Worm (Caenorhabditis elegans): ENCODE data around the gene ZK643.2.

ZK643.2 gene

DNA sequence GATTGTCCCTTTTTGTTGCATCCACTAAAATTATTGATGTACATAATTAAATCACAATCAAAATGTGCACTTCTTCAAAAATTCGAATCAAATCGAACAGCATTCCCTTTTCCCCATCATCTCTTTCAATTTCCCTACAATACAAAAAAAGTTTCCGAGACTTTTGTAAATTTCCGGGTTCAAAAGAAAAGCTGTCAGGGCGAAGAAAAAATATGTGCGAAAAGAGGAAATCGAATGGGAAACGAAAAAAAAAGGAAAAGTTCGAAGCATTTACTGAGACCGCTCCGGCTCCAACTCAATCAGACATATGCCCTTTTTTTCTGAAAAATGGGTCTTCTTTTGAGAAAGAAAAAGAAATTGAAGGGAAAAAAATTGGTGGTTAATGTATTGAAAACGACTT, 7.2 kb upstream of the ZK643.2 start:
- TF ChIP-seq unc-62 (GFP tag; optimal IDR thresholded peaks at IDR 0.05), result no peak

DNA sequence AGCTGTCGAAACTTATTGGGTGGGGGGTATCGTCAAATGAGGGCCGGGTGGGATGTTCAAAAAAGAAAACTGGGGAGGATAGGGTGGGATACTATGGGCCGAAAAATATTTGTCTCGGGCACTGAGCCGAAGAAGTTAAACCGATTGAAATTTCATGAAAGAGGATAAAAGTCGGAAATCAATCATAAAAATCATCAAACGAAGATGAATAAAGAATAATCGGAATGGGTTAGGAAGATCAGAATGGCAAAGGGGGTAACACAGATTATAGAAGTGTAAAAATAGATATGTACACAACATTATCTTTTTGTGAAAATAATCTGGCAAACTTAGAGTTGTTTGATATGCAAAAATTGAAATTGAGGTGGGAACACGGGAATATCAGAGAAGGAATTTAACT, 804 bp upstream of the ZK643.2 start:
- TF ChIP-seq unc-62 (GFP tag; optimal IDR thresholded peaks at IDR 0.05), result no peak

DNA sequence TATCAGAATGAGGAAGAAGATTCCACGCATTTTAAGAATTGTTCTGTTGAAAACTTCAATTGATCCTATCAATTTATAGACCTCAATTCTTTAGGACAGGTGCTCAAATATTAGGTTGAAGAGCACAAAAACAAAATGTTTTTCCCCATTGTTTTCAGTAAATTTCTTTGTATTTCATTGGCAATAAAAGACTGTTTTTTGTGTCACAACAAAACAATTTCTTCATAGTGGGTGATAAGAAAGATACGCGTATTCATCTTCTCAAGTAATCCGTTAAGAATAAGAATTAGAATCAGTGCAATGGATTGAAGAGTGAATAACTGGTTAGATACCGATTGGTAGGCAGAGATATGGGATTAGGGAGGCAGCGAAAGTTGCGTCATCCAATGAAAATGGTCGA, 4.3 kb downstream of the ZK643.2 start, which contains the start of gene ZK643.6:
Gene ZK643.6, minus strand, starts transcription at position 101 of the 400 bp plus-strand sequence.
- no peak for TF ChIP-seq unc-62 (GFP tag; optimal IDR thresholded peaks at IDR 0.05)

DNA sequence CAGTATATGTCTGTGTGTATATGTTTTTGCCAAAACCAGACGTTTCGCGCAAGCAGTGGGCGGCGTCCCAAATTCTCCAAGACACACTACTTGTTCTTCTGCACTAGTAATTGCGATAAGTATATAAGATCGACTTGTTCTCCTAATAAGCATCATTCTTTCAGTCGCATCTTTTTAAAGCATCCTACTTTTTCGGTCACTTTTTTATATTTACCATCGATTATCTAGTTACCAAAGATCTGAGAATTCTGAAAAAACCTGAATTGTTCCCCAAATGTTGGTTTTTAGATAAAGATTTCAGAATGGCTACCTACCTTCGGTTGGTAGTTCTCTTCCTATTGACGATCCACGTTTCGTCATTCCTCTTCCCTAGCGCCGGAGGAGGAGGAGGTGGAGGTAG, 5.7 kb downstream of the ZK643.2 start, which contains the start of gene grl-25:
Gene grl-25, plus strand, starts transcription at position 301 of the 400 bp plus-strand sequence.
- TF ChIP-seq unc-62 (GFP tag; optimal IDR thresholded peaks at IDR 0.05), result no peak

DNA sequence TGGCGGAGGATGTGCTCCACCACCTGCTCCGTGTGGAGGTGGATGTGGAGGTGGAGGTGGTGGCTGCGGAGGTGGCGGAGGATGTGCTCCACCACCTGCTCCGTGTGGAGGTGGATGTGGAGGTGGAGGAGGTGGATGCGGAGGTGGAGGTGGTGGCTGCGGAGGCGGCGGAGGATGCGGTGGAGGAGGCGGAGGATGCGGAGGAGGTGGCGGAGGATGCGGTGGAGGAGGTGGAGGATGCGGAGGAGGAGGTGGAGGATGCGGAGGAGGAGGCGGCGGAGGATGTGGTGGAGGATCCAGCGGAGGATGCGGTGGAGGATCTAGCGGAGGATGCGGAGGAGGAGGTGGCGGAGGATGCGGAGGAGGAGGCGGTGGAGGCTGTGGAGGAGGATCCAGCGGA, 6.1 kb downstream of the ZK643.2 start:
- no peak for TF ChIP-seq unc-62 (GFP tag; optimal IDR thresholded peaks at IDR 0.05)

DNA sequence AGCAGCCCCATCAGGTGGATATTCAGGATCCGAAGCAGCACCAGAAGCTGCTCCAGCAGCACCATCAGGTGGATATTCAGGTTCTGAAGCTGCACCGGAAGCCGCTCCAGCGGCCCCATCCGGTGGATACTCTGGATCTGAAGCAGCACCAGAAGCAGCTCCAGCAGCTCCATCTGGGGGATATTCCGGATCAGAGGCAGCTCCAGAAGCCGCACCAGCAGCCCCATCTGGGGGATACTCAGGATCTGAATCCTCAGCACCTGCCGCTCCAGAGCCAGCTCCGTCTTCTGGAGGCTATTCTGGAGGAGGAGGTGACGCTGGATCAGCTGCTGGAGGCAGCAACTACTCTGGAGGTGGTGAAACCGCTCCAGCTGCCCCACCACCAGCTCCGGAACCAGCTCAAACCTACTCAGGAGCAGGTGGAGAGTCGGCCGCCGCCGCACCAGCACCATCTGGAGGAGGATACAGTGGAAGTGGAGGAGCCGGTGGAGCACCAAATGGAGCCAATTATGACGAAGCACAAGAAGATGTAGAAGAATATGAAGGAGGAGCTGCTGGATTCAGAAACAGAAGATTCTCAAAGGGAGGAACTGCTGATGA, 8.4 kb downstream of the ZK643.2 start:
- TF ChIP-seq unc-62 (GFP tag; optimal IDR thresholded peaks at IDR 0.05), result no peak

DNA sequence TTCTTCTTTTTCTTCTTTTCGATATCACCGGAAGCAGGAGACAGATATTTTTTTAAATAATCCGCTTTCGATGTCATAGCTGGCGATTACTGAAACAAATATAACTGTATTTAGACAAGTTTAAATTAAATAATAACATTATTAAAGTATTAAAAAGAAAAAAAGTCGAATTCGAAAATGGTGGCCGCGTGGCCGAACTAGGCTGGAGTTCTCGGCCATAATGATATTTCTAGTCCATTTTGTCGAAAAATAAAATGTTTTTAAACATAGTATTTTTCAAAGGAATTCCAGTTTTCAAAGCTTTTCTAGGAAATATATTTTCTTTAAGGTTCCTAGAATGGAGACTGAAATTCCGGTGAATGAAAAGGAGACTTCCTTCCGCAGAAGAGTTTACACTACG, 11.3 kb downstream of the ZK643.2 start, which contains the start of the genes bud-13 and rpap-2:
Gene bud-13, minus strand, starts transcription at position 89 of the 400 bp plus-strand sequence.
Gene rpap-2, plus strand, starts transcription at position 329 of the 400 bp plus-strand sequence.
- no peak for TF ChIP-seq unc-62 (GFP tag; optimal IDR thresholded peaks at IDR 0.05)

DNA sequence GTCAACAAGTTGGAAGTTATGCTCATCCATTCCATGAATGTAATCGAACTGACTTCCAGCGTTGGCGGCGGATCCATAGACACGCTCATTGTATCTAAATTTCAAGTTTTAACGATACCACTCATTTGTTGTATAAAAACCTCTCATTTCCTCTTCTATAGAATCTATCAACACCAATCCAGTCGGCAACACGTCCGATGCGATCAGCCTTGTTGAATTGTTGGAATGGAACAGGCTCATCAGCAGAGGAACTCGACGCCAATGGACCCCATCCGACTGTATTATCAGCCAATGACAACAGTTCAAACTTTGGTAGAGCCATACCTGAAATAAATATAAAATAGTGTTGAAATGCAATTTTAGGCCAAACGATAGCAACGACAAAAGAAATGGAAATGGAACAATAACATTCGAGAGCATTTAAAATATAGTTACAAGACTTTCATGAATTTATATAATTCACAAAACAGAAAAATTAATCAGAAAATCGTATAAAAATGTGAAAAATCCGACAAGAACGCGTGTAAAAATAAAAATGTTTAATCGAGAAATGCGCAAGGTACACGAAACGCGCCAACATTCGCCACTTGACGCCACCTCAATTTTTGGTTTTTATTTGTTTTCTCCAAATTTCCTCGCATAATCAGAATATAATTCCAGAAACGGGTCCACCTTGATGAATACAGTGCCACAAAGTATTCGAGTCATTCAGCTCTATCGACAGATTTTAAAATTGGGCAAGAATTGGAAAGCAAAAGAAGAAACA, 15.1 kb downstream of the ZK643.2 start, which contains the start of the genes eif-3.D and R08D7.4:
Gene eif-3.D, minus strand, starts transcription at position 324 of the 766 bp plus-strand sequence.
Gene R08D7.4, plus strand, starts transcription at position 638 of the 766 bp plus-strand sequence.
- TF ChIP-seq unc-62 (GFP tag; optimal IDR thresholded peaks at IDR 0.05), result no peak

DNA sequence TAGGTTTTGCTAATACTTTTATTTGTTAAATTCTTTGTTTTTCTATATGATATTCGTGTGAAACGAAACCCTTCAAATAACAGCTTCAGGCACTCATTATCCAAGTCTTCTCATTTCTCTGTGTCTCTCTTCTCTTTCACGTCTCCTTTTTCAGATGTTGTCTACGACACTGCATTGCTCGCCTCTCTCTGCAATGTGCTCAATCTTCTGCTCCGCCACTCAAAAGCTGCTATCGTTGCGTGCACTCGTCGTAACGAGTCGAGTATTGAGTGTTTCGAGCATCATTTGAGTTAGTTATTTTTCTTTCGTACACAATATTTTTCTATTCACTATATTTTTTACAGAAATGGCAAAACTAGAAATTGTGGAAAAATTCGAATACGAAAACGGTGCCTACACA, 16.8 kb downstream of the ZK643.2 start:
- no peak for TF ChIP-seq unc-62 (GFP tag; optimal IDR thresholded peaks at IDR 0.05)

DNA sequence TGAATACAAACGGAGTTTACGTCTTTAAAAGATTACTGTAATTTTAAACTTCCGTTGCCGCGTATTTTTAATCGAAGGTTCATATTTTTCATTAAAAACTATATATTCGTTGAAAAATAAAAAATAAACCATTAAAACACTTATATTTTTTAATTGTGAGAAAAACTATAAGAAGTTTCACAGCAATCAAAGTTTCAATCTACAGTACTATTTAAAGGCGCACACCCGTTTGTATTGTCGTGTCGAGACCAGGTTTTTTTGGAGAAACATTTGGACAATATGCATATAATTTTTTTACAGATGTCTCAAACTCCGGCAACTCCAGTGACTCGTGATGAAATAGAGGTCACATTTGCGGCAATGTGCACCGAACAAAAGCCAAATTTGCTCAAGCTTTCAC, 17.5 kb downstream of the ZK643.2 start, which contains the start of gene R08D7.5:
Gene R08D7.5, plus strand, starts transcription at position 301 of the 400 bp plus-strand sequence.
- TF ChIP-seq unc-62 (GFP tag; optimal IDR thresholded peaks at IDR 0.05), result no peak

DNA sequence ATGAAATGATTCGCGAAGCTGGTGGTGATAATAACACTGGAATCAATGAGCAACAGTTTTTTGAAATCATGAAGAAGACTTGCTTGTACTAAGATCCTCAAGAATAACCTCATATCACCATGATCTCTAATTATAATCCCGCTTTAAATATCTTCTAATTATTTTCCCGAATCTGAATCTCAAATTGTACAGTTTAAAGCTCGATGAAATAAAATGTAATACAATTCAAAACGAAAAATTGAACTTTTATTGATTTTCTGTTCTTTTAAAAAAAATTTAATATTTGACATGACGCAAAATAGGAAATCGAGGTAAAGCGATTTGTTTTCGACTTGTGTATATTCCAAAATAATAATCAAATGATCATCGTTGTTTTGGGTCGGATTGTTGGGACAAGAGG, 18.5 kb downstream of the ZK643.2 start:
- no peak for TF ChIP-seq unc-62 (GFP tag; optimal IDR thresholded peaks at IDR 0.05)

DNA sequence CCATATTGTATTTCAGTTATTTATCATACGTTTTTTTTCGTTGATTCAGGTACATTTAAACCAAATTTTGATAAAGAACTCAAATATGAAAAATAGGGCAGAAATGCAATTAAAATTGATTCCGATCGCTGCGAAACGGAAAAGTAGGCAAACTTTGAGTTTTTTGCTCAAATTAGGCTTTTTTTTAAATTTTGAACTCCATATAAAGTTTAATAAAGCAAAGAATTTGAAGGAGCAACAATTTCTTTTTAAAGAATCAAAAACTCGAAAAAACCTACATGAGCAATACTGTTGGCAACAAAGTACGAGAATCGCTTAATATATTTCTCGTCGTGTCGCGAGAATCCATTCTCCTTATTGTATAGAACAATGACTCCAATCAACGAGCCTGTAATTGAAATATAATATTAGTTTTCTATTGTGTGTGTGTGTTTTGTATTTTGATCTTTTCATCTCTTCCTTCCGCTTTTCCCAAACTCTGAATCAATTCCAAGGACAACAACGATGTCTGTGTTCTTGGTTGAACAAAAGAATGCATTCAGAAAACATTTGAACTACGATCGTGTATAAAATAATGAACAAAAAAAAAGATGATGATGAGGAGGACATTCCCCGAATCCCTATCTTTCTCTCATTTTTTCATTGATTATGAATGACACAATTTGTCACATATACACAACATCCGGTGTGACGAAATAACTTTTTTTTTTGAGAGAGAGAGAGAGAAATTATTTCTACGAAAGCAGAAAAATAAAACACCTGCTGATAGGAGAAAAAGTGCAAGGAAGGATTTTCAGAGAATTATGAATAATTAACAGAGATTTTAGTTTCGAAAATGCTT, 22.4 kb downstream of the ZK643.2 start:
- TF ChIP-seq unc-62 (GFP tag; optimal IDR thresholded peaks at IDR 0.05), result no peak

DNA sequence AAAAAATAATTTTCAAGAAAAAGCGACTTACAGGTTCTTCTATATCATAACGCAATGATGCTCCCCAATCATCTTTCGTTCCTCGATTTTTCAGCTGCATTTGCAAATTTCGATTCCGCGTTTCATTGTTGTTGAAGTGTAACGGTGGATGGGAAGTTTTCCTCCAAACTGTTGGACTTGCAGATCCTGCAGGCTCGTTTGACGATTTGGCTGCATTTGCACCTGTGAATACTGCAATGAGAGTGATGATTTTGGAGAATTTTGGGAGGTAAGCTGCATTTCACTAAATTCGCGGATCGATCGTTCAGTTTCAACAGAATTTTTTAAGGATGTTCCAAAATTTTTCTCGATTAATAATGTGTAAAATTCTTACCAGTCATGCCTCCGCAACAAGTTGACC, 24.6 kb downstream of the ZK643.2 start:
- no peak for TF ChIP-seq unc-62 (GFP tag; optimal IDR thresholded peaks at IDR 0.05)

DNA sequence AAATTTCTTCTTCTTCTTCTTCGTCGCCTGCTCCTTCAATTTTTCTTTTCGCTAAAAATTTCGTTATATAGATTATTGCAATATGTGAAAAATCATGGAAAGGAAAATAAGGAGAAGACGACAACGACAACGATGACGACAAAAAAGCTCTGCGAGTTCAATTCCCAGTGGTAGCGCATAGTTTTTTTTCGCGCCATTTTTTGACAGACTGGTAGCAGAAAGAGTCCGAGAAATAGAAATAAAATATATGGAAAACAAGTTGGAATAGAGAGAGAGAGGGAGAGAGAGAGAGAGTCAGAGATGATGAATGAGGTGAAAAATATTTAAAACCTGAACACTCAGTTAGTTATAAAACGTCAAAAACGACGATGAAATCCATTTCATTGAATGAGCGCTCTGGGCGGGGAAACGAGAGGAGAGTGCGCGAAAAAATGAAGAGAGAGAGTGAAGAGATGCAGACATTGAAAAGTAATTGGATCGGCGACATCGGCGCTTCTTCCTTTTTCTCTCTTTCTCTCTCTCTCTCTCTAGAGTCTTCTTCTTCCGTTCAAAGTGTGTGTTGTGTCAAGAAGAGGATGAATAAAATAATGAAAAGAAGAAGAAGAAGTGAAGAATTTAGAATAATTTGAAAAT, 25.6 kb downstream of the ZK643.2 start, which contains the start of gene pde-2:
Gene pde-2, minus strand, starts transcription at position 51 of the 633 bp plus-strand sequence.
- TF ChIP-seq unc-62 (GFP tag; optimal IDR thresholded peaks at IDR 0.05), result no peak

DNA sequence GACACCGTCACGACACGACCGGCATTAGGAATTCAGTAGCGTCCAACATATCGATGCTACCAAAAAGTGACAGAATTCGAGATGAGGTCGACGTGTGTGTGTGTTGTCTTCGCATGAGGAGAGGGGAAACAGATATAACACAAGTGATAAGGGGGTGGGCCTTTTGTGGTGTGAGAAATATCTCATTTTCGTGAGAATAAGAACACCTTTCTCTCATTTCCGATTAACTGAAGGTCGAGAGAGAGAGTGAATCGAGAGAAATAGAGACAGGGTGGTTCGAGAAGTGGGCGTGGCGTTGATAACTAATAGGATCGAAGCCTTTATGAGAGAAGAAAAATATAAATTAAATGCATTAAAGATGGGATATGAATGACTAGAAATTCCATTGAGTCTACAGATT, 26.8 kb downstream of the ZK643.2 start:
- no peak for TF ChIP-seq unc-62 (GFP tag; optimal IDR thresholded peaks at IDR 0.05)

Measured in whole organism, dauer.